Worm (Caenorhabditis elegans) whole organism, L4 larva: Measurements from ENCODE around the gene upp-1.
A peak's percentile ranks its signal among the peaks of the same experiment; 100 is the strongest.

Source experiments
- F10B5.3 ChIP-seq: sonication (generic microtip); optimal IDR thresholded peaks from 2 replicates; lab custom pipeline; 2016; ENCODE audit warnings: mild to moderate bottlenecking, missing genetic modification characterization, missing compliant biosample characterization
- F26F4.8 ChIP-seq: fragments of 200-800 bp; sonication (Bioruptor generic); conservative IDR thresholded peaks from 2 replicates; pipeline ENCODE4 v1.3.6; 2022; ENCODE audit warnings: missing genetic modification characterization, missing compliant biosample characterization
- T20F7.1 ChIP-seq: fragments of 200-800 bp; sonication (Bioruptor generic); optimal IDR thresholded peaks from 2 replicates; lab custom pipeline; 2018; ENCODE audit warnings: mild to moderate bottlenecking, missing genetic modification characterization, missing compliant biosample characterization
- Y48G9A.11 ChIP-seq: fragments of 200-800 bp; sonication (Bioruptor generic); IDR thresholded peaks from 2 replicates; pipeline ENCODE4 v1.3.6; 2022; ENCODE audit warnings: missing genetic modification reagents, missing genetic modification characterization, missing compliant biosample characterization
- ZK546.5 ChIP-seq, 2 experiments: sonication (generic microtip); optimal IDR thresholded peaks; 2 replicates each; lab custom pipeline; 2017; ENCODE audit warnings: missing biosample characterization in 2 of 2, missing genetic modification characterization in 2 of 2
- aha-1 ChIP-seq: fragments of 150-350 bp; peaks from one replicate; lab custom pipeline; 2014; ENCODE audit warnings: missing biosample characterization, missing genetic modification characterization
- ama-1 ChIP-seq: fragments of 150-350 bp; optimal IDR thresholded peaks from 2 replicates; lab custom pipeline; 2014; ENCODE audit warnings: inconsistent platforms, mixed read lengths
- ceh-32 ChIP-seq: sonication (generic microtip); optimal IDR thresholded peaks from 2 replicates; lab custom pipeline; 2016; ENCODE audit warnings: mild to moderate bottlenecking, missing genetic modification characterization, missing compliant biosample characterization; ENCODE audit not compliant: poor library complexity
- ceh-62 ChIP-seq: sonication (generic microtip); optimal IDR thresholded peaks from 2 replicates; lab custom pipeline; 2017; ENCODE audit warnings: missing biosample characterization, missing genetic modification characterization
- daf-12 ChIP-seq: fragments of 150-350 bp; optimal IDR thresholded peaks from 2 replicates; lab custom pipeline; 2014; ENCODE audit warnings: missing biosample characterization, missing genetic modification reagents, missing genetic modification characterization
- daf-16 ChIP-seq, 3 experiments: sonication (generic microtip); optimal IDR thresholded peaks; 2 replicates each; lab custom pipeline; 2016 to 2017; ENCODE audit warnings: missing genetic modification characterization in 3 of 3, missing genetic modification reagents in 3 of 3, mild to moderate bottlenecking in 2 of 3, missing compliant biosample characterization in 2 of 3, missing biosample characterization in 1 of 3, moderate library complexity in 1 of 3
- daf-19 ChIP-seq: fragments of 200-800 bp; sonication (Bioruptor generic); conservative IDR thresholded peaks from 2 replicates; pipeline ENCODE4 v1.3.6; 2022; ENCODE audit warnings: missing genetic modification characterization, missing compliant biosample characterization
- dmd-6 ChIP-seq: fragments of 200-800 bp; sonication (Bioruptor generic); IDR thresholded peaks from 2 replicates; pipeline ENCODE4 v1.3.6; 2022; ENCODE audit warnings: missing genetic modification reagents, missing genetic modification characterization, missing compliant biosample characterization
- duxl-1 ChIP-seq: sonication (generic microtip); optimal IDR thresholded peaks from 2 replicates; lab custom pipeline; 2016; ENCODE audit warnings: mild to moderate bottlenecking, missing genetic modification characterization, moderate library complexity, missing compliant biosample characterization; ENCODE audit not compliant: poor library complexity
- dve-1 ChIP-seq: sonication (generic microtip); optimal IDR thresholded peaks from 2 replicates; lab custom pipeline; 2017; ENCODE audit warnings: antibody characterized with exemption, mild to moderate bottlenecking, missing genetic modification characterization, missing compliant biosample characterization; ENCODE audit not compliant: insufficient read depth
- egl-27 ChIP-seq: sonication (generic microtip); optimal IDR thresholded peaks from 3 replicates; lab custom pipeline; 2017; ENCODE audit warnings: missing biosample characterization, missing genetic modification reagents, missing genetic modification characterization
- fos-1 ChIP-seq: fragments of 150-350 bp; optimal IDR thresholded peaks from 2 replicates; lab custom pipeline; 2014; ENCODE audit warnings: missing biosample characterization, missing genetic modification characterization
- gei-8 ChIP-seq: fragments of 200-800 bp; sonication (Bioruptor generic); optimal IDR thresholded peaks from 2 replicates; lab custom pipeline; 2018; ENCODE audit warnings: mild to moderate bottlenecking, missing genetic modification characterization, missing compliant biosample characterization
- hmg-1.1 ChIP-seq: fragments of 200-800 bp; sonication (Bioruptor generic); IDR thresholded peaks from 2 replicates; pipeline ENCODE4 v1.3.6; 2022; ENCODE audit warnings: missing genetic modification reagents, missing genetic modification characterization, missing compliant biosample characterization
- jun-1 ChIP-seq: fragments of 150-350 bp; optimal IDR thresholded peaks from 2 replicates; lab custom pipeline; 2014; ENCODE audit warnings: missing biosample characterization, missing genetic modification reagents, missing genetic modification characterization
- lim-7 ChIP-seq: fragments of 200-800 bp; sonication (Bioruptor generic); IDR thresholded peaks from 2 replicates; pipeline ENCODE4 v1.3.6; 2022; ENCODE audit warnings: missing genetic modification characterization, missing compliant biosample characterization
- lin-29 ChIP-seq: fragments of 200-800 bp; sonication (Bioruptor generic); IDR thresholded peaks from 2 replicates; pipeline ENCODE4 v1.3.6; 2022; ENCODE audit warnings: missing genetic modification reagents, missing genetic modification characterization, missing compliant biosample characterization
- lin-38 ChIP-seq: fragments of 200-800 bp; sonication (Bioruptor generic); IDR thresholded peaks from 2 replicates; pipeline ENCODE4 v1.3.6; 2022; ENCODE audit warnings: missing genetic modification reagents, missing genetic modification characterization, missing compliant biosample characterization
- lin-39 ChIP-seq: fragments of 150-350 bp; optimal IDR thresholded peaks from 2 replicates; lab custom pipeline; 2014; ENCODE audit warnings: missing biosample characterization, missing genetic modification reagents, missing genetic modification characterization
- lir-3 ChIP-seq: sonication (generic microtip); optimal IDR thresholded peaks from 2 replicates; lab custom pipeline; 2016; ENCODE audit warnings: mild to moderate bottlenecking, missing genetic modification characterization, missing compliant biosample characterization
- lsy-2 ChIP-seq, 2 experiments: fragments of 150-350 bp in 1 of 2; sonication (generic microtip) in 1 of 2; optimal IDR thresholded peaks; 2 replicates each; lab custom pipeline; 2014 to 2017; ENCODE audit warnings: missing biosample characterization in 2 of 2, missing genetic modification characterization in 2 of 2
- madf-9 ChIP-seq: fragments of 200-800 bp; sonication (Bioruptor generic); conservative IDR thresholded peaks from 2 replicates; pipeline ENCODE4 v1.3.6; 2022; ENCODE audit warnings: missing genetic modification reagents, missing genetic modification characterization, missing compliant biosample characterization
- mdl-1 ChIP-seq, 2 experiments: fragments of 150-350 bp in 1 of 2; sonication (generic microtip) in 1 of 2; optimal IDR thresholded peaks; 2 replicates each; lab custom pipeline; 2014 to 2017; ENCODE audit warnings: missing biosample characterization in 2 of 2, missing genetic modification characterization in 2 of 2
- mep-1 ChIP-seq: fragments of 150-350 bp; sonication (generic microtip); optimal IDR thresholded peaks from 3 replicates; lab custom pipeline; 2014; ENCODE audit warnings: missing biosample characterization, missing genetic modification characterization
- mes-2 ChIP-seq: sonication (generic microtip); optimal IDR thresholded peaks from 2 replicates; lab custom pipeline; 2016; ENCODE audit warnings: missing genotype, mild to moderate bottlenecking, missing genetic modification characterization, missing compliant biosample characterization; ENCODE audit not compliant: poor library complexity, severe bottlenecking
- mxl-3 ChIP-seq: fragments of 200-800 bp; sonication (Bioruptor generic); optimal IDR thresholded peaks from 2 replicates; lab custom pipeline; 2018; ENCODE audit warnings: mild to moderate bottlenecking, missing genetic modification characterization, missing compliant biosample characterization
- nhr-10 ChIP-seq: fragments of 150-350 bp; optimal IDR thresholded peaks from 2 replicates; lab custom pipeline; 2014; ENCODE audit warnings: missing biosample characterization, missing genetic modification characterization
- nhr-102 ChIP-seq: sonication (generic microtip); optimal IDR thresholded peaks from 2 replicates; lab custom pipeline; 2016; ENCODE audit warnings: mild to moderate bottlenecking, missing genetic modification characterization, moderate library complexity, missing compliant biosample characterization
- nhr-11 ChIP-seq: fragments of 150-350 bp; optimal IDR thresholded peaks from 2 replicates; lab custom pipeline; 2014; ENCODE audit warnings: missing biosample characterization, missing genetic modification characterization
- nhr-28 ChIP-seq: fragments of 150-350 bp; optimal IDR thresholded peaks from 2 replicates; lab custom pipeline; 2014; ENCODE audit warnings: missing biosample characterization, missing genetic modification characterization
- nhr-41 ChIP-seq: fragments of 200-800 bp; sonication (Bioruptor generic); IDR thresholded peaks from 2 replicates; pipeline ENCODE4 v1.3.6; 2022; ENCODE audit warnings: missing genetic modification reagents, missing genetic modification characterization, missing compliant biosample characterization
- nhr-48 ChIP-seq: sonication (generic microtip); optimal IDR thresholded peaks from 2 replicates; lab custom pipeline; 2016; ENCODE audit warnings: mild to moderate bottlenecking, missing genetic modification characterization, missing compliant biosample characterization
- pha-4 ChIP-seq, 2 experiments: fragments of 150-350 bp in 1 of 2; fragments of 200-800 bp in 1 of 2; sonication (Bioruptor generic) in 1 of 2; IDR thresholded peaks in 1 of 2; optimal IDR thresholded peaks in 1 of 2; 2 replicates each; pipeline versions ENCODE4 v1.3.6 to Lab custom; 2014 to 2022; ENCODE audit warnings: missing genetic modification characterization in 2 of 2, missing genetic modification reagents in 2 of 2, missing biosample characterization in 1 of 2, missing compliant biosample characterization in 1 of 2
- php-3 ChIP-seq: fragments of 200-800 bp; sonication (Bioruptor generic); IDR thresholded peaks from 2 replicates; pipeline ENCODE4 v1.3.6; 2022; ENCODE audit warnings: missing genetic modification reagents, missing genetic modification characterization, missing compliant biosample characterization
- pqm-1 ChIP-seq: sonication (generic microtip); optimal IDR thresholded peaks from 2 replicates; lab custom pipeline; 2017; ENCODE audit warnings: missing biosample characterization, missing genetic modification characterization
- saeg-2 ChIP-seq: fragments of 200-800 bp; sonication (Bioruptor generic); IDR thresholded peaks from 2 replicates; pipeline ENCODE4 v1.3.6; 2022; ENCODE audit warnings: missing genetic modification reagents, missing genetic modification characterization, missing compliant biosample characterization
- skn-1 ChIP-seq: fragments of 150-350 bp; optimal IDR thresholded peaks from 2 replicates; lab custom pipeline; 2014; ENCODE audit warnings: missing biosample characterization, missing genetic modification characterization
- tra-1 ChIP-seq: fragments of 200-800 bp; sonication (Bioruptor generic); IDR thresholded peaks from 2 replicates; pipeline ENCODE4 v1.3.6; 2022; ENCODE audit warnings: missing genetic modification reagents, missing genetic modification characterization, missing compliant biosample characterization
- unc-62 ChIP-seq, 3 experiments: fragments of 150-350 bp in 1 of 3; sonication (generic microtip); optimal IDR thresholded peaks in 2 of 3; peaks in 1 of 3; 1 replicate in 1 of 3; 2 replicates in 2 of 3; lab custom pipeline; 2014 to 2017; ENCODE audit warnings: missing biosample characterization in 3 of 3, missing genetic modification characterization in 3 of 3, missing genetic modification reagents in 3 of 3, missing genotype in 1 of 3
- vab-7 ChIP-seq: fragments of 200-800 bp; sonication (Bioruptor generic); IDR thresholded peaks from 2 replicates; pipeline ENCODE4 v1.3.6; 2022; ENCODE audit warnings: missing genetic modification reagents, missing genetic modification characterization, missing compliant biosample characterization
- zag-1 ChIP-seq: fragments of 150-350 bp; optimal IDR thresholded peaks from 2 replicates; lab custom pipeline; 2014; ENCODE audit warnings: missing biosample characterization, missing genetic modification characterization
- zfp-2 ChIP-seq: sonication (generic microtip); optimal IDR thresholded peaks from 2 replicates; lab custom pipeline; 2016; ENCODE audit warnings: mild to moderate bottlenecking, missing genetic modification characterization, missing compliant biosample characterization
- zip-11 ChIP-seq: fragments of 200-800 bp; sonication (Bioruptor generic); IDR thresholded peaks from 2 replicates; pipeline ENCODE4 v1.3.6; 2022; ENCODE audit warnings: missing genetic modification characterization, missing compliant biosample characterization
- zip-2 ChIP-seq: fragments of 150-350 bp; optimal IDR thresholded peaks from 2 replicates; lab custom pipeline; 2014; ENCODE audit warnings: missing biosample characterization, missing genetic modification characterization

Gene upp-1

ce11 chrIII:7643902-7644641 lies 1.2 kb upstream of the upp-1 start:
- TF ChIP-seq F10B5.3 (tag; lab: Kevin White, UChicago) (no peak), T20F7.1 (no peak), nhr-10 (tag; lab: Kevin White, UChicago) (peak; percentile 45), ama-1 (no peak), zag-1 (tag; lab: Kevin White, UChicago) (no peak), daf-19 (GFP tag; lab: Robert Waterston, UW) (no peak), vab-7 (GFP tag; lab: Robert Waterston, UW) (no peak), skn-1 (tag; lab: Kevin White, UChicago) (no peak), hmg-1.1 (no peak), nhr-102 (peak; percentile 83), lin-29 (no peak), gei-8 (GFP tag; lab: Kevin White, UChicago) (no peak), nhr-28 (tag; lab: Kevin White, UChicago) (peak; percentile 72), lsy-2 (tag; optimal IDR thresholded peaks at IDR 0.05; lab: Kevin White, UChicago) (peak in 1 of 2 experiments; percentile 78), dve-1 (tag; lab: Kevin White, UChicago) (peak; percentile 86), zfp-2 (tag; lab: Kevin White, UChicago) (no peak), nhr-48 (tag; lab: Kevin White, UChicago) (peak; percentile 65), pha-4 (GFP tag; IDR thresholded peaks at IDR 0.05; lab: Robert Waterston, UW) (no peak), pha-4 (tag; optimal IDR thresholded peaks at IDR 0.05; lab: Kevin White, UChicago) (peak; percentile 21), jun-1 (tag; lab: Kevin White, UChicago) (no peak), mes-2 (no peak), zip-2 (tag; lab: Kevin White, UChicago) (no peak), ceh-32 (no peak), pqm-1 (peak; percentile 95), zip-11 (no peak), nhr-11 (tag; lab: Kevin White, UChicago) (no peak), lin-38 (no peak), mep-1 (tag; lab: Kevin White, UChicago) (peak; percentile 68), ceh-62 (no peak), dmd-6 (GFP tag; lab: Robert Waterston, UW) (peak; percentile 88), madf-9 (GFP tag; lab: Robert Waterston, UW) (no peak), daf-16 (GFP tag; optimal IDR thresholded peaks at IDR 0.05; lab: Kevin White, UChicago) (peak in 1 of 2 experiments; percentile 33), daf-16 (tag; optimal IDR thresholded peaks at IDR 0.05; lab: Kevin White, UChicago) (peak; percentile 89), aha-1 (tag; lab: Kevin White, UChicago) (peak; percentile 9), mxl-3 (peak; percentile 95), F26F4.8 (no peak), lir-3 (tag; lab: Kevin White, UChicago) (no peak), nhr-41 (0 out of 2 replicates have a peak, but pooled peaks have one; percentile 53), duxl-1 (tag; lab: Kevin White, UChicago) (peak; percentile 8), lim-7 (GFP tag; lab: Robert Waterston, UW) (no peak), egl-27 (tag; lab: Kevin White, UChicago) (no peak), fos-1 (tag; lab: Kevin White, UChicago) (no peak), ZK546.5 (tag; optimal IDR thresholded peaks at IDR 0.05; lab: Kevin White, UChicago) (no peak), Y48G9A.11 (GFP tag; lab: Robert Waterston, UW) (no peak), lin-39 (no peak), php-3 (GFP tag; lab: Robert Waterston, UW) (peak; percentile 96), tra-1 (peak; percentile 86), mdl-1 (tag; optimal IDR thresholded peaks at IDR 0.05; lab: Kevin White, UChicago) (peak in 1 of 2 experiments; percentile 89), saeg-2 (GFP tag; lab: Robert Waterston, UW) (no peak), daf-12 (tag; lab: Kevin White, UChicago) (no peak), unc-62 (GFP tag; optimal IDR thresholded peaks at IDR 0.05 in 1 of 2; lab: Kevin White, UChicago) (no peak), unc-62 (tag; optimal IDR thresholded peaks at IDR 0.05; lab: Kevin White, UChicago) (no peak)
